Fruit fly (Drosophila melanogaster) whole organism, embryonic: ENCODE data around the gene CG14277.
A peak's percentile ranks its signal among the peaks of the same experiment; 100 is the strongest.

ENCODE experiments used
- Ada2b ChIP-seq: fragments of 200-800 bp; sonication (Bioruptor generic); IDR thresholded peaks from 2 replicates; pipeline ENCODE4 v1.3.6; 2022; ENCODE audit warnings: missing biosample characterization, missing genetic modification characterization
- Adf1 ChIP-seq: fragments of 200-800 bp; sonication (Bioruptor generic); IDR thresholded peaks from 2 replicates; pipeline ENCODE4 v1.3.6; 2022; ENCODE audit warnings: missing biosample characterization, missing genetic modification characterization
- Asciz ChIP-seq: fragments of 200-800 bp; sonication (Bioruptor generic); optimal IDR thresholded peaks from 2 replicates; lab custom pipeline; 2017; ENCODE audit warnings: missing biosample characterization, mild to moderate bottlenecking, missing genetic modification characterization, missing genetic modification reagents
- CG10209 ChIP-seq: fragments of 200-800 bp; sonication (Bioruptor generic); optimal IDR thresholded peaks from 3 replicates; lab custom pipeline; 2017; ENCODE audit warnings: missing biosample characterization, mild to moderate bottlenecking, missing genetic modification characterization, missing genetic modification reagents
- CG10462 ChIP-seq: fragments of 200-800 bp; sonication (Bioruptor generic); optimal IDR thresholded peaks from 2 replicates; lab custom pipeline; 2016; ENCODE audit warnings: missing biosample characterization, missing genetic modification characterization
- CG10959 ChIP-seq: fragments of 200-800 bp; sonication (Bioruptor generic); IDR thresholded peaks from 2 replicates; pipeline ENCODE4 v1.3.6; 2022; ENCODE audit warnings: missing biosample characterization, missing genetic modification characterization
- CG11398 ChIP-seq: fragments of 200-800 bp; sonication (Bioruptor generic); optimal IDR thresholded peaks from 2 replicates; lab custom pipeline; 2016; ENCODE audit warnings: missing biosample characterization, missing genetic modification characterization
- CG12104 ChIP-seq: fragments of 200-800 bp; sonication (Bioruptor generic); optimal IDR thresholded peaks from 3 replicates; lab custom pipeline; 2016; ENCODE audit warnings: missing biosample characterization, missing genetic modification characterization
- CG12659 ChIP-seq: fragments of 200-800 bp; sonication (Bioruptor generic); optimal IDR thresholded peaks from 3 replicates; lab custom pipeline; 2017; ENCODE audit warnings: mild to moderate bottlenecking, missing biosample characterization, missing genetic modification reagents, missing genetic modification characterization
- CG12942 ChIP-seq: fragments of 200-800 bp; sonication (Bioruptor generic); optimal IDR thresholded peaks from 3 replicates; lab custom pipeline; 2016; ENCODE audit warnings: missing biosample characterization, missing genetic modification characterization
- CG15696 ChIP-seq: fragments of 200-800 bp; sonication (Bioruptor generic); optimal IDR thresholded peaks from 2 replicates; lab custom pipeline; 2019; ENCODE audit warnings: missing biosample characterization, mild to moderate bottlenecking, missing genetic modification characterization, moderate library complexity
- CG1602 ChIP-seq: fragments of 200-800 bp; sonication (Bioruptor generic); optimal IDR thresholded peaks from 3 replicates; lab custom pipeline; 2016; ENCODE audit warnings: missing biosample characterization, missing genetic modification characterization
- CG17802 ChIP-seq: fragments of 200-800 bp; sonication (Bioruptor generic); optimal IDR thresholded peaks from 2 replicates; lab custom pipeline; 2018; ENCODE audit warnings: missing biosample characterization, mild to moderate bottlenecking, missing genetic modification characterization, moderate library complexity
- CG31388 ChIP-seq: fragments of 200-800 bp; sonication (Bioruptor generic); optimal IDR thresholded peaks from 2 replicates; lab custom pipeline; 2016; ENCODE audit warnings: missing biosample characterization, missing genetic modification characterization
- CG33557 ChIP-seq: fragments of 200-800 bp; sonication (Bioruptor generic); optimal IDR thresholded peaks from 2 replicates; lab custom pipeline; 2019; ENCODE audit warnings: missing biosample characterization, mild to moderate bottlenecking, missing genetic modification characterization, moderate library complexity
- CG3838 ChIP-seq: fragments of 200-800 bp; sonication (Bioruptor generic); optimal IDR thresholded peaks from 3 replicates; lab custom pipeline; 2016; ENCODE audit warnings: missing biosample characterization, missing genetic modification characterization
- CG6689 ChIP-seq: fragments of 200-800 bp; sonication (Bioruptor generic); IDR thresholded peaks from 2 replicates; pipeline ENCODE4 v1.3.6; 2022; ENCODE audit warnings: missing biosample characterization, missing genetic modification characterization
- CG7786 ChIP-seq: fragments of 200-800 bp; sonication (Bioruptor generic); optimal IDR thresholded peaks from 2 replicates; lab custom pipeline; 2016; ENCODE audit warnings: missing biosample characterization, missing genetic modification characterization
- CG7963 ChIP-seq: fragments of 200-800 bp; sonication (Bioruptor generic); IDR thresholded peaks from 3 replicates; pipeline ENCODE4 v1.3.6; 2022; ENCODE audit warnings: missing biosample characterization, missing genetic modification characterization; ENCODE audit not compliant: partially characterized antibody
- CG8281 ChIP-seq: fragments of 200-800 bp; sonication (Bioruptor generic); optimal IDR thresholded peaks from 2 replicates; lab custom pipeline; 2018; ENCODE audit warnings: missing biosample characterization, mild to moderate bottlenecking, missing genetic modification characterization, moderate library complexity
- Ets97D ChIP-seq: fragments of 200-800 bp; sonication (Bioruptor generic); optimal IDR thresholded peaks from 3 replicates; lab custom pipeline; 2016; ENCODE audit warnings: missing biosample characterization, missing genetic modification characterization
- HLHmδ ChIP-seq: fragments of 200-800 bp; sonication (Bioruptor generic); optimal IDR thresholded peaks from 2 replicates; lab custom pipeline; 2018; ENCODE audit warnings: missing biosample characterization, mild to moderate bottlenecking, missing genetic modification characterization, moderate library complexity
- Hey ChIP-seq: fragments of 200-800 bp; sonication (Bioruptor generic); optimal IDR thresholded peaks from 3 replicates; lab custom pipeline; 2018; ENCODE audit warnings: missing biosample characterization, mild to moderate bottlenecking, missing genetic modification characterization
- Jarid2 ChIP-seq: fragments of 200-800 bp; sonication (Bioruptor generic); optimal IDR thresholded peaks from 3 replicates; lab custom pipeline; 2017; ENCODE audit warnings: mild to moderate bottlenecking, missing biosample characterization, missing genetic modification reagents, missing genetic modification characterization
- Opbp ChIP-seq: fragments of 200-800 bp; sonication (Bioruptor generic); IDR thresholded peaks from 3 replicates; pipeline ENCODE4 v1.3.6; 2022; ENCODE audit warnings: missing biosample characterization, missing genetic modification characterization; ENCODE audit not compliant: partially characterized antibody
- Rfx ChIP-seq: fragments of 200-800 bp; sonication (Bioruptor generic); IDR thresholded peaks from 2 replicates; pipeline ENCODE4 v1.3.6; 2022; ENCODE audit warnings: missing biosample characterization, missing genetic modification characterization
- Rx ChIP-seq: fragments of 200-800 bp; sonication (Bioruptor generic); IDR thresholded peaks from 2 replicates; pipeline ENCODE4 v1.3.6; 2022; ENCODE audit warnings: missing biosample characterization, missing genetic modification characterization
- Xrp1 ChIP-seq: fragments of 200-800 bp; sonication (Bioruptor generic); IDR thresholded peaks from 2 replicates; pipeline ENCODE4 v1.3.6; 2022; ENCODE audit warnings: missing biosample characterization, missing genetic modification characterization
- YL-1 ChIP-seq: fragments of 200-800 bp; sonication (Bioruptor generic); optimal IDR thresholded peaks from 3 replicates; lab custom pipeline; 2017; ENCODE audit warnings: missing biosample characterization, mild to moderate bottlenecking, missing genetic modification characterization
- amos ChIP-seq: fragments of 200-800 bp; sonication (Bioruptor generic); IDR thresholded peaks from 2 replicates; pipeline ENCODE4 v1.3.6; 2022; ENCODE audit warnings: missing biosample characterization, missing genetic modification characterization; ENCODE audit not compliant: partially characterized antibody
- bbx ChIP-seq: fragments of 200-800 bp; sonication (Bioruptor generic); IDR thresholded peaks from 2 replicates; pipeline ENCODE4 v1.3.6; 2022; ENCODE audit warnings: missing biosample characterization, missing genetic modification characterization; ENCODE audit not compliant: partially characterized antibody
- bowl ChIP-seq: fragments of 200-800 bp; sonication (Bioruptor generic); IDR thresholded peaks from 2 replicates; pipeline ENCODE4 v1.3.6; 2022; ENCODE audit warnings: missing biosample characterization, missing genetic modification characterization
- bsh ChIP-seq, 2 experiments: fragments of 200-800 bp; sonication (Bioruptor generic); optimal IDR thresholded peaks; 2 replicates each; lab custom pipeline; 2017 to 2018; ENCODE audit warnings: mild to moderate bottlenecking in 2 of 2, missing biosample characterization in 2 of 2, missing genetic modification characterization in 2 of 2, moderate library complexity in 1 of 2
- cas ChIP-seq: fragments of 200-800 bp; sonication (Bioruptor generic); IDR thresholded peaks from 2 replicates; pipeline ENCODE4 v1.3.6; 2022; ENCODE audit warnings: missing biosample characterization, missing genetic modification characterization
- chif ChIP-seq, 2 experiments: fragments of 200-800 bp; sonication (Bioruptor generic); optimal IDR thresholded peaks; 3 replicates each; lab custom pipeline; 2016; ENCODE audit warnings: missing biosample characterization in 2 of 2, missing genetic modification characterization in 2 of 2
- chn ChIP-seq: fragments of 200-800 bp; sonication (Bioruptor generic); optimal IDR thresholded peaks from 2 replicates; lab custom pipeline; 2016; ENCODE audit warnings: missing biosample characterization, missing genetic modification characterization
- crc ChIP-seq: fragments of 200-800 bp; sonication (Bioruptor generic); optimal IDR thresholded peaks from 2 replicates; lab custom pipeline; 2016; ENCODE audit warnings: missing biosample characterization, missing genetic modification characterization
- crp ChIP-seq, 2 experiments: fragments of 200-800 bp; sonication (Bioruptor generic); optimal IDR thresholded peaks; 2 replicates in 1 of 2; 3 replicates in 1 of 2; lab custom pipeline; 2017; ENCODE audit warnings: missing biosample characterization in 2 of 2, missing genetic modification characterization in 2 of 2, mild to moderate bottlenecking in 1 of 2, moderate library complexity in 1 of 2
- danr ChIP-seq: fragments of 200-800 bp; sonication (Bioruptor generic); IDR thresholded peaks from 2 replicates; pipeline ENCODE4 v1.3.6; 2022; ENCODE audit warnings: missing biosample characterization, missing genetic modification characterization
- emc ChIP-seq: fragments of 200-800 bp; sonication (Bioruptor generic); optimal IDR thresholded peaks from 2 replicates; lab custom pipeline; 2016; ENCODE audit warnings: missing biosample characterization, missing genetic modification characterization
- exex ChIP-seq: fragments of 200-800 bp; sonication (Bioruptor generic); optimal IDR thresholded peaks from 4 replicates; lab custom pipeline; 2018; ENCODE audit warnings: missing biosample characterization, mild to moderate bottlenecking, missing genetic modification characterization, moderate library complexity
- gem ChIP-seq: fragments of 200-800 bp; sonication (Bioruptor generic); optimal IDR thresholded peaks from 2 replicates; lab custom pipeline; 2019; ENCODE audit warnings: missing biosample characterization, mild to moderate bottlenecking, missing genetic modification characterization, moderate library complexity
- grau ChIP-seq: fragments of 200-800 bp; optimal IDR thresholded peaks from 3 replicates; lab custom pipeline; 2019; ENCODE audit warnings: missing biosample characterization, mild to moderate bottlenecking, missing genetic modification characterization, moderate library complexity
- gro ChIP-seq: fragments of 200-800 bp; sonication (Bioruptor generic); optimal IDR thresholded peaks from 2 replicates; lab custom pipeline; 2016; ENCODE audit warnings: missing biosample characterization, missing genetic modification characterization
- kay ChIP-seq: fragments of 200-800 bp; sonication (Bioruptor generic); optimal IDR thresholded peaks from 2 replicates; lab custom pipeline; 2016; ENCODE audit warnings: missing biosample characterization, missing genetic modification characterization
- luna ChIP-seq: fragments of 200-800 bp; sonication (Bioruptor generic); optimal IDR thresholded peaks from 2 replicates; lab custom pipeline; 2016; ENCODE audit warnings: missing biosample characterization, missing genetic modification characterization
- pros ChIP-seq: fragments of 200-800 bp; sonication (Bioruptor generic); optimal IDR thresholded peaks from 3 replicates; lab custom pipeline; 2019; ENCODE audit warnings: missing biosample characterization, mild to moderate bottlenecking, missing genetic modification characterization, moderate library complexity
- trh ChIP-seq: fragments of 200-800 bp; sonication (Bioruptor generic); optimal IDR thresholded peaks from 2 replicates; lab custom pipeline; 2016; ENCODE audit warnings: missing biosample characterization, missing genetic modification characterization
- unc-4 ChIP-seq: fragments of 200-800 bp; sonication (Bioruptor generic); IDR thresholded peaks from 2 replicates; pipeline ENCODE4 v1.3.6; 2022; ENCODE audit warnings: missing biosample characterization, missing genetic modification characterization; ENCODE audit not compliant: partially characterized antibody

Gene CG14277

DNA sequence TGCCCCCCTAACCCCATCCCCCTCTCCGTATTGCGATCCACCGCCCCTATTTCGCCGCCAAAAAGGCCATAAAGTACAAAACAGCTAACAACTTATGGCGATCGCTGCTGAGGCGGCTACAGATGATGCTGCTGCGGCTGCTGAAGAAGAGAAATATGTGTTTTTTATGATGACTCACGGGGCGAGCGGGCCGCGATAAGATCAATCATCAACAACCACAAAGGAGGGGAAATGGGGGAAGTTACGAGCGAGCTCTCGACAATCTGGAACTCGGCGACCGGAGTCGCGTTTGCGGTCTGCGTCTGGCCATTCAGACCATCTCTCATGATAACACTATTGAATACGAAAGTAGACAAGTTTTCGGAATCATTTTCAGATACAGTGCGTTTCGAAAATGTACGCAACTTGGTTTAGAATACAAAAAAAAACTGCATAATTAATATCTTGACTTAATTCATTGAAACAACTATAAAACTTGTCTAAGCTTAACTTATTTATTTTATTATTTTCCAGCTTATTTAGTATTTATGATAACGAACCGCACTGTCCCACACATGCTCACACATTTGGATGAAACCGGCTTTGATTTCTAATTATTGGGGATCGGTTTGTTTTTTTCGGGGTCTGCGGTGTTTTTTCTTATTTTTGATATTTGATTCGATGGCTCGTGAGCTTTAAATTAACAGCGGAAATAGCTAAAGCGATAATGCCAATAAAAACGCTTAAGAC, 50.0 kb downstream of the CG14277 start (continued):
- TF ChIP-seq CG7786 (GFP tag; lab: Kevin White, UChicago): peak; percentile 90
- peak; percentile 80 for TF ChIP-seq Hey (tag; lab: Kevin White, UChicago)
- TF ChIP-seq CG7963 (GFP tag; lab: Robert Waterston, UW): no peak
- peak; percentile 21 for TF ChIP-seq emc
- TF ChIP-seq CG15696 (tag; lab: Kevin White, UChicago): peak; percentile 87
- TF ChIP-seq Rfx (GFP tag; lab: Robert Waterston, UW): peak; percentile 98
- peak; percentile 91 for TF ChIP-seq CG1602 (GFP tag; lab: Kevin White, UChicago)
- peak; percentile 92 for TF ChIP-seq CG10462 (GFP tag; lab: Kevin White, UChicago)
- peak; percentile 76 for TF ChIP-seq CG31388 (GFP tag; lab: Kevin White, UChicago)
- peak; percentile 95 for TF ChIP-seq grau
- peak; percentile 93 for TF ChIP-seq CG10959 (GFP tag; lab: Robert Waterston, UW)
- peak; percentile 98 for TF ChIP-seq Xrp1 (GFP tag; lab: Robert Waterston, UW)
- TF ChIP-seq crc (GFP tag; lab: Kevin White, UChicago): peak; percentile 92
- TF ChIP-seq Jarid2 (GFP tag; lab: Kevin White, UChicago): peak; percentile 70
- TF ChIP-seq crp (GFP tag; optimal IDR thresholded peaks at IDR 0.05; lab: Kevin White, UChicago): peak in 1 of 2 experiments; percentile 63
- TF ChIP-seq trh (GFP tag; lab: Kevin White, UChicago): peak; percentile 89
- peak; percentile 75 for TF ChIP-seq luna
- TF ChIP-seq CG10209 (GFP tag; lab: Kevin White, UChicago): peak; percentile 94
- peak; percentile 92 for TF ChIP-seq gro (GFP tag; lab: Kevin White, UChicago)
- TF ChIP-seq kay (GFP tag; lab: Kevin White, UChicago): peak; percentile 96
- peak; percentile 93 for TF ChIP-seq CG12104 (GFP tag; lab: Kevin White, UChicago)
- peak; percentile 77 for TF ChIP-seq CG3838 (GFP tag; lab: Kevin White, UChicago)
- peak; percentile 87 for TF ChIP-seq CG12942
- no peak for TF ChIP-seq bbx (GFP tag; lab: Robert Waterston, UW)
- TF ChIP-seq amos: no peak
- TF ChIP-seq pros (GFP tag; lab: Kevin White, UChicago): peak; percentile 75
- TF ChIP-seq CG11398 (GFP tag; lab: Kevin White, UChicago): peak; percentile 91
- TF ChIP-seq CG17802 (tag; lab: Kevin White, UChicago): peak; percentile 81
- TF ChIP-seq Asciz: peak; percentile 96
- TF ChIP-seq Opbp: no peak
- TF ChIP-seq bowl (GFP tag; lab: Robert Waterston, UW): peak; percentile 93
- TF ChIP-seq unc-4 (GFP tag; lab: Robert Waterston, UW): no peak
- TF ChIP-seq gem (tag; lab: Kevin White, UChicago): peak; percentile 97
- peak in 1 of 2 experiments; percentile 97 for TF ChIP-seq bsh (GFP tag; optimal IDR thresholded peaks at IDR 0.05; lab: Kevin White, UChicago)
- TF ChIP-seq CG33557 (GFP tag; lab: Kevin White, UChicago): peak; percentile 94
- TF ChIP-seq CG8281 (tag; lab: Kevin White, UChicago): peak; percentile 85
- peak; percentile 72 for TF ChIP-seq Ets97D
- peak; percentile 91 for TF ChIP-seq Rx (GFP tag; lab: Robert Waterston, UW)
- TF ChIP-seq Adf1 (GFP tag; lab: Robert Waterston, UW): peak; percentile 75
- peak; percentile 92 for TF ChIP-seq cas (GFP tag; lab: Robert Waterston, UW)
- TF ChIP-seq danr (GFP tag; lab: Robert Waterston, UW): peak; percentile 95
- TF ChIP-seq chn (GFP tag; lab: Kevin White, UChicago): peak; percentile 90
- TF ChIP-seq CG6689 (GFP tag; lab: Robert Waterston, UW): peak; percentile 97
- peak; percentile 97 for TF ChIP-seq CG12659 (GFP tag; lab: Kevin White, UChicago)
- TF ChIP-seq exex (tag; lab: Kevin White, UChicago): peak; percentile 86
- TF ChIP-seq chif (GFP tag; optimal IDR thresholded peaks at IDR 0.05; lab: Kevin White, UChicago): peak; percentile 91 to 96
- TF ChIP-seq HLHmδ (GFP tag; lab: Kevin White, UChicago): no peak
- TF ChIP-seq Ada2b: peak; percentile 97
- peak; percentile 87 for TF ChIP-seq YL-1 (GFP tag; lab: Kevin White, UChicago)
